Worm (Caenorhabditis elegans) whole organism, late embryonic: ENCODE data around the gene Y57E12AR.1.

Experiments
- Y22D7AL.16 ChIP-seq: sonication (generic microtip); optimal IDR thresholded peaks from 2 replicates; lab custom pipeline; 2016; ENCODE audit warnings: missing genetic modification characterization, missing compliant biosample characterization
- ama-1 ChIP-seq: fragments of 150-350 bp; optimal IDR thresholded peaks from 2 replicates; lab custom pipeline; 2014
- elt-2 ChIP-seq: sonication (generic microtip); optimal IDR thresholded peaks from 2 replicates; lab custom pipeline; 2016; ENCODE audit warnings: missing genetic modification reagents, missing genetic modification characterization, missing compliant biosample characterization
- hlh-15 ChIP-seq: sonication (generic microtip); optimal IDR thresholded peaks from 2 replicates; lab custom pipeline; 2016; ENCODE audit warnings: missing genetic modification characterization, missing compliant biosample characterization
- lin-11 ChIP-seq: fragments of 200-800 bp; sonication (Bioruptor generic); optimal IDR thresholded peaks from 2 replicates; lab custom pipeline; 2018; ENCODE audit warnings: mild to moderate bottlenecking, missing genetic modification characterization, missing compliant biosample characterization
- nfya-1 ChIP-seq: sonication (generic microtip); optimal IDR thresholded peaks from 2 replicates; lab custom pipeline; 2017; ENCODE audit warnings: missing genetic modification characterization, mild to moderate bottlenecking, missing compliant biosample characterization, antibody characterized with exemption, moderate library complexity
- pag-3 ChIP-seq: sonication (generic microtip); optimal IDR thresholded peaks from 2 replicates; lab custom pipeline; 2016; ENCODE audit warnings: missing compliant biosample characterization, missing genetic modification characterization, borderline replicate concordance
- pha-4 ChIP-seq: fragments of 150-350 bp; optimal IDR thresholded peaks from 2 replicates; lab custom pipeline; 2018; ENCODE audit warnings: missing biosample characterization, missing genetic modification reagents, missing genetic modification characterization
- tbx-2 ChIP-seq: sonication (generic microtip); optimal IDR thresholded peaks from 2 replicates; lab custom pipeline; 2016; ENCODE audit warnings: missing genetic modification characterization, missing compliant biosample characterization
- unc-55 ChIP-seq: sonication (generic microtip); optimal IDR thresholded peaks from 2 replicates; lab custom pipeline; 2017; ENCODE audit warnings: missing biosample characterization, missing genetic modification reagents, missing genetic modification characterization

DNA sequence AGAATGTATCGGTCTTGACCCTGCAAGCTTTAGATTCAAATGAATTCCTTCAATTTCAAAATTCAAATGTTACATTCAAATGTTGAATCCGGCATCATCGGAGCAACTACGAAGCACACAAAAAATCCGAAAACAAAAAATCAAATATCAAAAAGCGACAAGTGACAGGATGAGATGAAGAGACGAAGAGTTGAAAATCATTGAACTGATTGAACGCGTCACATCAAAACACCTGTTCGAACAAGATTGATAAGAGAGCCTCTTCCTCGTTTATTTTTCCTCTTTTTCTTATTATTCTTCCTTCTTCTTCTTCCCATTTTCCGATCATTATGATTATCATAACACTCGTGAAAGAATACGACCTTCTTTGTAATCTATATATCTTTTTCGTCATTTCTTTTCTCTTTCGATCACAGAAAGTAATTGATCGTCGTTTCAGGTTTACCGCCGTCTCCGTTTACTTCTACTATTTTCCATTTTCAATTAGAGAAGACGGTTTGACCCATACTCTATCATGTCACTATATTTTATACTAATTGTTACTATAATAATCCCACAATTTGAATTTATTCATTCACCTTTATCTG is 20.5 kb upstream of the Y57E12AR.1 start, which contains the start of gene VC5.2:
- TF ChIP-seq pha-4 (tag; lab: Kevin White, UChicago): no peak
- no peak for TF ChIP-seq ama-1 (lab: Kevin White, UChicago)
- TF ChIP-seq nfya-1 (tag; lab: Kevin White, UChicago): no peak
- TF ChIP-seq lin-11: no peak
- no peak for TF ChIP-seq pag-3 (tag; lab: Kevin White, UChicago)
- TF ChIP-seq unc-55 (GFP tag; lab: Kevin White, UChicago): peak; percentile 72
- no peak for TF ChIP-seq elt-2 (tag; lab: Kevin White, UChicago)
- TF ChIP-seq hlh-15 (tag; lab: Kevin White, UChicago): no peak
- TF ChIP-seq tbx-2: no peak
- TF ChIP-seq Y22D7AL.16 (tag; lab: Kevin White, UChicago): no peak
